Fruit fly (Drosophila melanogaster) whole organism, embryonic: ENCODE data around the gene CG42232.
A peak's percentile ranks its signal among the peaks of the same experiment; 100 is the strongest.

ENCODE experiments used
- Asciz ChIP-seq: fragments of 200-800 bp; sonication (Bioruptor generic); optimal IDR thresholded peaks from 2 replicates; lab custom pipeline; 2017; ENCODE audit warnings: missing biosample characterization, mild to moderate bottlenecking, missing genetic modification characterization, missing genetic modification reagents
- Atf6 ChIP-seq: fragments of 200-800 bp; sonication (Bioruptor generic); IDR thresholded peaks from 2 replicates; pipeline ENCODE4 v1.3.6; 2022; ENCODE audit warnings: missing biosample characterization, missing genetic modification characterization
- CG10431 ChIP-seq: fragments of 200-800 bp; sonication (Bioruptor generic); optimal IDR thresholded peaks from 3 replicates; lab custom pipeline; 2018; ENCODE audit warnings: missing biosample characterization, mild to moderate bottlenecking, missing genetic modification characterization
- CG10959 ChIP-seq: fragments of 200-800 bp; sonication (Bioruptor generic); IDR thresholded peaks from 2 replicates; pipeline ENCODE4 v1.3.6; 2022; ENCODE audit warnings: missing biosample characterization, missing genetic modification characterization
- CG11398 ChIP-seq: fragments of 200-800 bp; sonication (Bioruptor generic); optimal IDR thresholded peaks from 2 replicates; lab custom pipeline; 2016; ENCODE audit warnings: missing biosample characterization, missing genetic modification characterization
- CG11696 ChIP-seq: fragments of 200-800 bp; sonication (Bioruptor generic); IDR thresholded peaks from 2 replicates; pipeline ENCODE4 v1.3.6; 2022; ENCODE audit warnings: missing biosample characterization, missing genetic modification characterization
- CG12104 ChIP-seq: fragments of 200-800 bp; sonication (Bioruptor generic); optimal IDR thresholded peaks from 3 replicates; lab custom pipeline; 2016; ENCODE audit warnings: missing biosample characterization, missing genetic modification characterization
- CG1233 ChIP-seq: fragments of 200-800 bp; sonication (Bioruptor generic); optimal IDR thresholded peaks from 4 replicates; lab custom pipeline; 2018; ENCODE audit warnings: missing biosample characterization, mild to moderate bottlenecking, missing genetic modification characterization
- CG12391 ChIP-seq: fragments of 200-800 bp; sonication (Bioruptor generic); optimal IDR thresholded peaks from 3 replicates; lab custom pipeline; 2018; ENCODE audit warnings: missing biosample characterization, mild to moderate bottlenecking, missing genetic modification characterization, moderate library complexity
- CG14710 ChIP-seq: fragments of 200-800 bp; sonication (Bioruptor generic); optimal IDR thresholded peaks from 3 replicates; lab custom pipeline; 2019; ENCODE audit warnings: missing biosample characterization, mild to moderate bottlenecking, missing genetic modification characterization, moderate library complexity
- CG1529 ChIP-seq: fragments of 200-800 bp; sonication (Bioruptor generic); optimal IDR thresholded peaks from 3 replicates; lab custom pipeline; 2018; ENCODE audit warnings: missing biosample characterization, missing genetic modification characterization
- CG15601 ChIP-seq: fragments of 200-800 bp; sonication (Bioruptor generic); optimal IDR thresholded peaks from 3 replicates; lab custom pipeline; 2019; ENCODE audit warnings: missing biosample characterization, mild to moderate bottlenecking, missing genetic modification characterization, moderate library complexity
- CG17328 ChIP-seq: fragments of 200-800 bp; sonication (Bioruptor generic); IDR thresholded peaks from 2 replicates; pipeline ENCODE4 v1.3.6; 2022; ENCODE audit warnings: missing biosample characterization, missing genetic modification characterization
- CG18476 ChIP-seq: fragments of 200-800 bp; sonication (Bioruptor generic); optimal IDR thresholded peaks from 2 replicates; lab custom pipeline; 2016; ENCODE audit warnings: missing biosample characterization, mild to moderate bottlenecking, missing genetic modification characterization
- CG2712 ChIP-seq: fragments of 200-800 bp; optimal IDR thresholded peaks from 3 replicates; lab custom pipeline; 2019; ENCODE audit warnings: missing biosample characterization, mild to moderate bottlenecking, missing genetic modification characterization, moderate library complexity
- CG31224 ChIP-seq: fragments of 200-800 bp; sonication (Bioruptor generic); IDR thresholded peaks from 2 replicates; pipeline ENCODE4 v1.3.6; 2022; ENCODE audit warnings: missing biosample characterization, missing genetic modification characterization
- CG31441 ChIP-seq: fragments of 200-800 bp; sonication (Bioruptor generic); IDR thresholded peaks from 2 replicates; pipeline ENCODE4 v1.3.6; 2022; ENCODE audit warnings: missing biosample characterization, missing genetic modification characterization
- CG32772 ChIP-seq: fragments of 200-800 bp; sonication (Bioruptor generic); IDR thresholded peaks from 2 replicates; pipeline ENCODE4 v1.3.6; 2022; ENCODE audit warnings: missing biosample characterization, missing genetic modification characterization
- CG43689 ChIP-seq: fragments of 200-800 bp; sonication (Bioruptor generic); IDR thresholded peaks from 2 replicates; pipeline ENCODE4 v1.3.6; 2022; ENCODE audit warnings: missing biosample characterization, missing genetic modification characterization
- CG4404 ChIP-seq: fragments of 200-800 bp; sonication (Bioruptor generic); IDR thresholded peaks from 2 replicates; pipeline ENCODE4 v1.3.6; 2022; ENCODE audit warnings: missing biosample characterization, missing genetic modification characterization
- CG5245 ChIP-seq: fragments of 200-800 bp; sonication (Bioruptor generic); optimal IDR thresholded peaks from 3 replicates; lab custom pipeline; 2016; ENCODE audit warnings: missing biosample characterization, missing genetic modification characterization
- CG5953 ChIP-seq: fragments of 200-800 bp; sonication (Bioruptor generic); IDR thresholded peaks from 2 replicates; pipeline ENCODE4 v1.3.6; 2022; ENCODE audit warnings: missing biosample characterization, missing genetic modification characterization
- D19A ChIP-seq: fragments of 200-800 bp; optimal IDR thresholded peaks from 3 replicates; lab custom pipeline; 2019; ENCODE audit warnings: missing biosample characterization, mild to moderate bottlenecking, missing genetic modification characterization, moderate library complexity
- Doc2 ChIP-seq: fragments of 200-800 bp; sonication (Bioruptor generic); IDR thresholded peaks from 2 replicates; pipeline ENCODE4 v1.3.6; 2022; ENCODE audit warnings: missing biosample characterization, missing genetic modification characterization
- Eip74EF ChIP-seq, 2 experiments: fragments of 200-800 bp in 1 of 2; fragments of >200 bp in 1 of 2; sonication (Bioruptor generic) in 1 of 2; optimal IDR thresholded peaks; 2 replicates each; lab custom pipeline; 2017 to 2019; ENCODE audit warnings: missing biosample characterization in 2 of 2, missing genetic modification characterization in 2 of 2, mild to moderate bottlenecking in 1 of 2, moderate library complexity in 1 of 2
- Fer1 ChIP-seq: fragments of 200-800 bp; sonication (Bioruptor generic); optimal IDR thresholded peaks from 2 replicates; lab custom pipeline; 2017; ENCODE audit warnings: missing biosample characterization, mild to moderate bottlenecking, missing genetic modification characterization
- HHEX ChIP-seq: fragments of 200-800 bp; sonication (Bioruptor generic); optimal IDR thresholded peaks from 3 replicates; lab custom pipeline; 2017; ENCODE audit warnings: missing biosample characterization, mild to moderate bottlenecking, missing genetic modification characterization, missing genetic modification reagents
- Hand ChIP-seq: fragments of 200-800 bp; sonication (Bioruptor generic); optimal IDR thresholded peaks from 2 replicates; lab custom pipeline; 2017; ENCODE audit warnings: mild to moderate bottlenecking, missing biosample characterization, missing genetic modification reagents, missing genetic modification characterization
- Oli ChIP-seq: fragments of 200-800 bp; sonication (Bioruptor generic); optimal IDR thresholded peaks from 2 replicates; lab custom pipeline; 2018; ENCODE audit warnings: missing biosample characterization, mild to moderate bottlenecking, missing genetic modification characterization, moderate library complexity
- Poxn ChIP-seq: fragments of 200-800 bp; sonication (Bioruptor generic); IDR thresholded peaks from 2 replicates; pipeline ENCODE4 v1.3.6; 2022; ENCODE audit warnings: missing biosample characterization, missing genetic modification characterization
- Side ChIP-seq: fragments of 200-800 bp; sonication (Bioruptor generic); optimal IDR thresholded peaks from 2 replicates; lab custom pipeline; 2016; ENCODE audit warnings: missing biosample characterization, missing genetic modification characterization
- Sin3A ChIP-seq: fragments of >200 bp; optimal IDR thresholded peaks from 2 replicates; lab custom pipeline; 2018
- Sry-β ChIP-seq: fragments of 200-800 bp; sonication (Bioruptor generic); optimal IDR thresholded peaks from 2 replicates; lab custom pipeline; 2018; ENCODE audit warnings: missing biosample characterization, mild to moderate bottlenecking, missing genetic modification characterization, moderate library complexity
- Tbp ChIP-seq: fragments of >200 bp; optimal IDR thresholded peaks from 2 replicates; lab custom pipeline; 2018; ENCODE audit warnings: missing biosample characterization, missing genetic modification characterization
- btn ChIP-seq: fragments of 200-800 bp; sonication (Bioruptor generic); optimal IDR thresholded peaks from 2 replicates; lab custom pipeline; 2016; ENCODE audit warnings: missing biosample characterization, missing genetic modification characterization
- chm ChIP-seq: fragments of 200-800 bp; sonication (Bioruptor generic); IDR thresholded peaks from 2 replicates; pipeline ENCODE4 v1.3.6; 2022; ENCODE audit warnings: missing biosample characterization, missing genetic modification characterization
- danr ChIP-seq: fragments of 200-800 bp; sonication (Bioruptor generic); IDR thresholded peaks from 2 replicates; pipeline ENCODE4 v1.3.6; 2022; ENCODE audit warnings: missing biosample characterization, missing genetic modification characterization
- fd96Cb ChIP-seq: fragments of 200-800 bp; sonication (Bioruptor generic); optimal IDR thresholded peaks from 2 replicates; lab custom pipeline; 2018; ENCODE audit warnings: missing biosample characterization, mild to moderate bottlenecking, missing genetic modification characterization, moderate library complexity
- gem ChIP-seq: fragments of 200-800 bp; sonication (Bioruptor generic); optimal IDR thresholded peaks from 2 replicates; lab custom pipeline; 2019; ENCODE audit warnings: missing biosample characterization, mild to moderate bottlenecking, missing genetic modification characterization, moderate library complexity
- grau ChIP-seq: fragments of 200-800 bp; optimal IDR thresholded peaks from 3 replicates; lab custom pipeline; 2019; ENCODE audit warnings: missing biosample characterization, mild to moderate bottlenecking, missing genetic modification characterization, moderate library complexity
- h ChIP-seq: fragments of >200 bp; optimal IDR thresholded peaks from 2 replicates; lab custom pipeline; 2017
- her ChIP-seq: fragments of 200-800 bp; sonication (Bioruptor generic); optimal IDR thresholded peaks from 2 replicates; lab custom pipeline; 2016; ENCODE audit warnings: missing biosample characterization, missing genetic modification characterization
- insv ChIP-seq, 2 experiments: fragments of 200-800 bp; sonication (Bioruptor generic); optimal IDR thresholded peaks; 3 replicates each; lab custom pipeline; 2016 to 2018; ENCODE audit warnings: missing biosample characterization in 2 of 2, missing genetic modification characterization in 2 of 2
- lola ChIP-seq, 3 experiments: fragments of >200 bp in 2 of 3; fragments of 200-800 bp in 1 of 3; sonication (Bioruptor generic) in 1 of 3; optimal IDR thresholded peaks; 2 replicates each; lab custom pipeline; 2017 to 2019; ENCODE audit warnings: missing biosample characterization in 3 of 3, missing genetic modification characterization in 3 of 3, mild to moderate bottlenecking in 1 of 3, moderate library complexity in 1 of 3
- lov ChIP-seq, 2 experiments: fragments of 200-800 bp in 1 of 2; fragments of >200 bp in 1 of 2; sonication (Bioruptor generic) in 1 of 2; IDR thresholded peaks in 1 of 2; optimal IDR thresholded peaks in 1 of 2; 2 replicates in 1 of 2; 3 replicates in 1 of 2; pipeline versions ENCODE4 v1.3.6 to Lab custom; 2017 to 2022; ENCODE audit warnings: missing biosample characterization in 1 of 2, missing genetic modification characterization in 1 of 2
- pros ChIP-seq: fragments of 200-800 bp; sonication (Bioruptor generic); optimal IDR thresholded peaks from 3 replicates; lab custom pipeline; 2019; ENCODE audit warnings: missing biosample characterization, mild to moderate bottlenecking, missing genetic modification characterization, moderate library complexity
- psq ChIP-seq: fragments of 200-800 bp; sonication (Bioruptor generic); optimal IDR thresholded peaks from 2 replicates; lab custom pipeline; 2017; ENCODE audit warnings: missing biosample characterization, missing genetic modification characterization
- stwl ChIP-seq: fragments of 200-800 bp; sonication (Bioruptor generic); optimal IDR thresholded peaks from 3 replicates; lab custom pipeline; 2018; ENCODE audit warnings: missing biosample characterization, mild to moderate bottlenecking, missing genetic modification characterization, moderate library complexity
- sug ChIP-seq: fragments of 200-800 bp; optimal IDR thresholded peaks from 2 replicates; lab custom pipeline; 2019; ENCODE audit warnings: missing biosample characterization, mild to moderate bottlenecking, missing genetic modification characterization, moderate library complexity
- z ChIP-seq: fragments of 200-800 bp; sonication (Bioruptor generic); IDR thresholded peaks from 3 replicates; pipeline ENCODE4 v1.3.6; 2022; ENCODE audit warnings: missing biosample characterization, missing genetic modification characterization

Gene CG42232

dm6 chr3R:16441367-16441923 is 28.0 kb downstream of the CG42232 start, which contains the start of gene ema (continued):
- no peak for TF ChIP-seq lola (GFP tag; optimal IDR thresholded peaks at IDR 0.05; lab: Kevin White, UChicago)
- no peak for TF ChIP-seq Atf6
- TF ChIP-seq Eip74EF (GFP tag; optimal IDR thresholded peaks at IDR 0.05; lab: Kevin White, UChicago) = no peak
- TF ChIP-seq Side = peak; percentile 9
- TF ChIP-seq h = no peak
- no peak for TF ChIP-seq CG43689
- no peak for TF ChIP-seq Doc2 (GFP tag; lab: Robert Waterston, UW)
- TF ChIP-seq fd96Cb (tag; lab: Kevin White, UChicago) = no peak
- TF ChIP-seq Fer1 (GFP tag; lab: Kevin White, UChicago) = peak; percentile 47
- TF ChIP-seq Sin3A (lab: Kevin White, UChicago) = peak; percentile 7
- no peak for TF ChIP-seq CG18476 (GFP tag; lab: Kevin White, UChicago)
- TF ChIP-seq insv (GFP tag; optimal IDR thresholded peaks at IDR 0.05; lab: Kevin White, UChicago) = no peak
- TF ChIP-seq sug (tag; lab: Kevin White, UChicago) = peak; percentile 38
- 0 out of 2 replicates have a peak, but pooled peaks have one; percentile 12 for TF ChIP-seq CG31224 (GFP tag; lab: Robert Waterston, UW)
- no peak for TF ChIP-seq CG1529
- no peak for TF ChIP-seq chm
- TF ChIP-seq her (GFP tag; lab: Kevin White, UChicago) = no peak
- no peak for TF ChIP-seq CG11398 (GFP tag; lab: Kevin White, UChicago)
- TF ChIP-seq CG32772 (GFP tag; lab: Robert Waterston, UW) = no peak
- peak; percentile 41 for TF ChIP-seq CG12391 (tag; lab: Kevin White, UChicago)
- no peak for TF ChIP-seq HHEX (GFP tag; lab: Kevin White, UChicago)
- no peak for TF ChIP-seq btn (GFP tag; lab: Kevin White, UChicago)
- peak; percentile 85 for TF ChIP-seq CG31441 (GFP tag; lab: Robert Waterston, UW)
- TF ChIP-seq CG15601 = peak; percentile 4
- TF ChIP-seq pros (GFP tag; lab: Kevin White, UChicago) = no peak
- TF ChIP-seq CG11696 (GFP tag; lab: Robert Waterston, UW) = no peak
- peak; percentile 46 for TF ChIP-seq grau (tag; lab: Kevin White, UChicago)
- no peak for TF ChIP-seq danr
- TF ChIP-seq Hand = no peak
- no peak for TF ChIP-seq CG12104 (GFP tag; lab: Kevin White, UChicago)
- no peak for TF ChIP-seq Poxn (GFP tag; lab: Robert Waterston, UW)
- peak; percentile 43 for TF ChIP-seq CG14710
- no peak for TF ChIP-seq psq
- no peak for TF ChIP-seq lov (optimal IDR thresholded peaks at IDR 0.05; lab: Kevin White, UChicago)
- no peak for TF ChIP-seq lov (GFP tag; IDR thresholded peaks at IDR 0.05; lab: Robert Waterston, UW)
- TF ChIP-seq CG17328 (GFP tag; lab: Robert Waterston, UW) = no peak
- no peak for TF ChIP-seq Oli (tag; lab: Kevin White, UChicago)
- no peak for TF ChIP-seq CG1233 (GFP tag; lab: Kevin White, UChicago)
- peak; percentile 92 for TF ChIP-seq Sry-β (GFP tag; lab: Kevin White, UChicago)
- peak; percentile 51 for TF ChIP-seq CG10431 (GFP tag; lab: Kevin White, UChicago)
- no peak for TF ChIP-seq D19A (tag; lab: Kevin White, UChicago)
- TF ChIP-seq CG5953 (GFP tag; lab: Robert Waterston, UW) = no peak
- no peak for TF ChIP-seq z
- no peak for TF ChIP-seq Tbp (GFP tag; lab: Kevin White, UChicago)
- peak; percentile 57 for TF ChIP-seq stwl (tag; lab: Kevin White, UChicago)
- peak; percentile 45 for TF ChIP-seq CG2712
- TF ChIP-seq CG4404 (GFP tag; lab: Robert Waterston, UW) = no peak
- TF ChIP-seq CG5245 = no peak
- no peak for TF ChIP-seq Asciz (GFP tag; lab: Kevin White, UChicago)
- no peak for TF ChIP-seq gem (tag; lab: Kevin White, UChicago)
- TF ChIP-seq CG10959 (GFP tag; lab: Robert Waterston, UW) = no peak
